Fruit fly (Drosophila melanogaster): ENCODE results near the gene Diedel.

Diedel gene

DNA sequence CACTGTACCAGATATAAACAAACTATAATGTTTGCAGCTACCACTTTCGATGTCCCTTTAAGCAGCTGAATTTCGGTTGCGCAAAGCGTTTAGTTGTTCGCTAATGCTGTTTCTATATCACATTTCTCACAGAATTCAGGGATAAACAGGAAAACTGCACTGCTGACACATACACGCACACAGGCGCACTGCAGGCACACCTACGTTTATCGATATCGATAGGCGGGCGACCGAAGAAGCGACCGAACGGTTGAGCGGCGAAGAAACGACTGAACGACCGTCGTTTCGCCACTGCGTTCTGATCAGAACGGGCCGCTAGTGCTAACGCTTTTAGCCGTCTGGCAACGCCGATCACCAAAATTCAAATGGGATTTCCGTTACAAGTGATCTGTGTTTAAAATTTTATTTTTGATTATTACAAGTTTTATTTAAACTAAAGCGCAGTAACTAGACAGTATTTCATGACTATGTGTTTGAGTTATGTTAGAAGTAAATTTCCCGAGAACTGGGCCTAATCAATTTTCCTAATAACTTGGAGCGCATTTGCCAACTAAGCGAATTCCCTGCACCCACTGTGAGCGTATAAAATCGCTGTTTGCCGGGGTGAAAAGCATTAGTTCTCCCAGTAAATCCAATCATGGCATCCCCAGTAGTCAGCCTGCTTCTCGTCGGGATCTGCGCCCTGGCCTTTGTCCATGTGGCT, at the start of gene Diedel, which contains the start of gene CG2310 (continued):
- TF ChIP-seq oc (tag; optimal IDR thresholded peaks at IDR 0.05) (no peak), ATbp (GFP tag; optimal IDR thresholded peaks at IDR 0.05) (no peak), vfl (GFP tag; optimal IDR thresholded peaks at IDR 0.05) (peak; percentile 10), chif (GFP tag; optimal IDR thresholded peaks at IDR 0.05) (no peak), klu (GFP tag; IDR thresholded peaks at IDR 0.05) (no peak), Mes4 (GFP tag; optimal IDR thresholded peaks at IDR 0.05) (no peak), CG11695 (GFP tag; IDR thresholded peaks at IDR 0.05) (no peak), CG10274 (GFP tag; optimal IDR thresholded peaks at IDR 0.05) (no peak), CG13775 (GFP tag; optimal IDR thresholded peaks at IDR 0.05) (peak; percentile 2), CG7357 (GFP tag; IDR thresholded peaks at IDR 0.05) (no peak), gsb-n (tag; optimal IDR thresholded peaks at IDR 0.05) (no peak), sob (GFP tag; IDR thresholded peaks at IDR 0.05) (peak; percentile 49; the same call in 1 of the 2 replicates), Gsc (GFP tag; IDR thresholded peaks at IDR 0.05) (no peak), grau (tag; optimal IDR thresholded peaks at IDR 0.05) (peak; percentile 23), NC2α (GFP tag; optimal IDR thresholded peaks at IDR 0.05) (no peak), MTF-1 (GFP tag; optimal IDR thresholded peaks at IDR 0.05; ENCODE audit: borderline replicate concordance) (no peak), gro (GFP tag; optimal IDR thresholded peaks at IDR 0.05) (peak; percentile 24), CG10565 (GFP tag; optimal IDR thresholded peaks at IDR 0.05) (no peak), gcm (GFP tag; optimal IDR thresholded peaks at IDR 0.05) (peak; percentile 26), dati (GFP tag; IDR thresholded peaks at IDR 0.05) (no peak), ac (GFP tag; optimal IDR thresholded peaks at IDR 0.05) (peak; percentile 22), tin (GFP tag; optimal IDR thresholded peaks at IDR 0.05) (no peak), CG9727 (GFP tag; optimal IDR thresholded peaks at IDR 0.05) (no peak), Dp (GFP tag; optimal IDR thresholded peaks at IDR 0.05) (peak; percentile 53), C15 (GFP tag; IDR thresholded peaks at IDR 0.05) (no peak), trem (tag; optimal IDR thresholded peaks at IDR 0.05) (peak; percentile 65), Blimp-1 (GFP tag; optimal IDR thresholded peaks at IDR 0.05) (no peak), nmo (GFP tag; optimal IDR thresholded peaks at IDR 0.05) (peak; percentile 10), zen2 (GFP tag; IDR thresholded peaks at IDR 0.05; ENCODE audit: partially characterized antibody) (no peak), CG12391 (tag; optimal IDR thresholded peaks at IDR 0.05) (no peak), CG11456 (GFP tag; IDR thresholded peaks at IDR 0.05) (no peak), abd-A (tag; optimal IDR thresholded peaks at IDR 0.05) (no peak), org-1 (GFP tag; optimal IDR thresholded peaks at IDR 0.05) (no peak), btn (GFP tag; optimal IDR thresholded peaks at IDR 0.05) (no peak), tna (GFP tag; IDR thresholded peaks at IDR 0.05; ENCODE audit: partially characterized antibody) (no peak), CG4328 (GFP tag; optimal IDR thresholded peaks at IDR 0.05) (no peak), Trl (optimal IDR thresholded peaks at IDR 0.05) (no peak), Trl (GFP tag; optimal IDR thresholded peaks at IDR 0.05) (no peak), CG17361 (GFP tag; IDR thresholded peaks at IDR 0.05) (no peak), CG34224 (GFP tag; IDR thresholded peaks at IDR 0.05; ENCODE audit: partially characterized antibody) (peak; percentile 40; the same call in 2 of the 3 replicates), ci (GFP tag; IDR thresholded peaks at IDR 0.05) (peak; percentile 69), CG3726 (GFP tag; IDR thresholded peaks at IDR 0.05) (no peak), wek (GFP tag; optimal IDR thresholded peaks at IDR 0.05) (peak; percentile 20), CG17829 (tag; optimal IDR thresholded peaks at IDR 0.05) (peak; percentile 62), rib (GFP tag; IDR thresholded peaks at IDR 0.05) (0 out of 2 replicates have a peak, but pooled peaks have one; percentile 21), CG12769 (tag; optimal IDR thresholded peaks at IDR 0.05) (no peak), CG4854 (GFP tag; optimal IDR thresholded peaks at IDR 0.05) (no peak), shn (GFP tag; optimal IDR thresholded peaks at IDR 0.05) (peak; percentile 26), peb (GFP tag; IDR thresholded peaks at IDR 0.05) (no peak), Gug (GFP tag; IDR thresholded peaks at IDR 0.05) (no peak; the same call in 3 of the 4 replicates)
